Worm (Caenorhabditis elegans) whole organism, mixed stage, embryonic: ENCODE data around the gene kin-24.
A peak's percentile ranks its signal among the peaks of the same experiment; 100 is the strongest.

Experiments used
- M03D4.4 ChIP-seq: sonication (generic microtip); optimal IDR thresholded peaks from 2 replicates; lab custom pipeline; 2017; ENCODE audit warnings: mild to moderate bottlenecking, missing genetic modification characterization, missing compliant biosample characterization
- bed-3 ChIP-seq: fragments of 200-800 bp; sonication (Bioruptor generic); optimal IDR thresholded peaks from 3 replicates; lab custom pipeline; 2018; ENCODE audit warnings: mild to moderate bottlenecking, missing genetic modification characterization, moderate library complexity, missing compliant biosample characterization
- ces-1 ChIP-seq: fragments of 150-350 bp; optimal IDR thresholded peaks from 2 replicates; lab custom pipeline; 2014; ENCODE audit warnings: missing biosample characterization, missing genetic modification reagents, missing genetic modification characterization
- cnd-1 ChIP-seq: fragments of 200-800 bp; sonication (Bioruptor generic); optimal IDR thresholded peaks from 2 replicates; lab custom pipeline; 2018; ENCODE audit warnings: mild to moderate bottlenecking, missing genetic modification characterization, missing compliant biosample characterization
- elt-1 ChIP-seq: sonication (generic microtip); optimal IDR thresholded peaks from 2 replicates; lab custom pipeline; 2017; ENCODE audit warnings: missing genetic modification characterization, mild to moderate bottlenecking, missing compliant biosample characterization, antibody characterized with exemption, moderate library complexity, borderline replicate concordance; ENCODE audit not compliant: insufficient read depth
- elt-3 ChIP-seq: fragments of 150-350 bp; optimal IDR thresholded peaks from 2 replicates; lab custom pipeline; 2014; ENCODE audit warnings: missing biosample characterization, missing genetic modification characterization
- flh-1 ChIP-seq: fragments of 200-800 bp; sonication (Bioruptor generic); optimal IDR thresholded peaks from 2 replicates; lab custom pipeline; 2018; ENCODE audit warnings: mild to moderate bottlenecking, missing genetic modification characterization, moderate library complexity, missing compliant biosample characterization
- ham-2 ChIP-seq: fragments of 200-800 bp; sonication (Bioruptor generic); optimal IDR thresholded peaks from 2 replicates; lab custom pipeline; 2018; ENCODE audit warnings: mild to moderate bottlenecking, missing genetic modification characterization, missing compliant biosample characterization
- hlh-1 ChIP-seq: fragments of 150-350 bp; optimal IDR thresholded peaks from 2 replicates; lab custom pipeline; 2014; ENCODE audit warnings: missing biosample characterization, missing genetic modification reagents, missing genetic modification characterization
- lin-13 ChIP-seq: fragments of 150-350 bp; optimal IDR thresholded peaks from 2 replicates; lab custom pipeline; 2014; ENCODE audit warnings: missing biosample characterization, missing genetic modification characterization
- lin-32 ChIP-seq: fragments of 200-800 bp; sonication (Bioruptor generic); optimal IDR thresholded peaks from 2 replicates; lab custom pipeline; 2018; ENCODE audit warnings: mild to moderate bottlenecking, missing genetic modification characterization, missing compliant biosample characterization
- lsy-2 ChIP-seq: fragments of 150-350 bp; optimal IDR thresholded peaks from 2 replicates; lab custom pipeline; 2014; ENCODE audit warnings: missing biosample characterization, missing genetic modification characterization
- mab-5 ChIP-seq: fragments of 150-350 bp; optimal IDR thresholded peaks from 2 replicates; lab custom pipeline; 2014; ENCODE audit warnings: missing biosample characterization, missing genetic modification characterization
- mep-1 ChIP-seq: fragments of 150-350 bp; optimal IDR thresholded peaks from 2 replicates; lab custom pipeline; 2017; ENCODE audit warnings: missing biosample characterization, missing genetic modification reagents, missing genetic modification characterization, inconsistent platforms
- mls-2 ChIP-seq: sonication (generic microtip); optimal IDR thresholded peaks from 2 replicates; lab custom pipeline; 2016; ENCODE audit warnings: mild to moderate bottlenecking, missing genetic modification characterization, moderate library complexity, missing compliant biosample characterization
- nhr-12 ChIP-seq: fragments of 150-350 bp; optimal IDR thresholded peaks from 2 replicates; lab custom pipeline; 2014; ENCODE audit warnings: missing biosample characterization, missing genetic modification characterization
- nhr-2 ChIP-seq: fragments of 150-350 bp; optimal IDR thresholded peaks from 2 replicates; lab custom pipeline; 2014; ENCODE audit warnings: missing biosample characterization, missing genetic modification characterization
- nhr-237 ChIP-seq: fragments of 150-350 bp; optimal IDR thresholded peaks from 2 replicates; lab custom pipeline; 2014; ENCODE audit warnings: missing biosample characterization, missing genetic modification characterization
- nhr-28 ChIP-seq: fragments of 150-350 bp; optimal IDR thresholded peaks from 2 replicates; lab custom pipeline; 2014; ENCODE audit warnings: missing biosample characterization, missing genetic modification characterization
- nhr-76 ChIP-seq: sonication (generic microtip); optimal IDR thresholded peaks from 2 replicates; lab custom pipeline; 2017; ENCODE audit warnings: missing biosample characterization, missing genetic modification characterization
- pha-4 ChIP-seq: fragments of 150-350 bp; optimal IDR thresholded peaks from 2 replicates; lab custom pipeline; 2018; ENCODE audit warnings: missing biosample characterization, missing genetic modification reagents, missing genetic modification characterization
- sem-2 ChIP-seq: fragments of 200-800 bp; sonication (Bioruptor generic); optimal IDR thresholded peaks from 2 replicates; lab custom pipeline; 2018; ENCODE audit warnings: mild to moderate bottlenecking, missing genetic modification characterization, missing compliant biosample characterization
- snpc-4 ChIP-seq: fragments of 150-350 bp; optimal IDR thresholded peaks from 2 replicates; lab custom pipeline; 2014; ENCODE audit warnings: missing biosample characterization, missing genetic modification characterization
- sptf-1 ChIP-seq: sonication (generic microtip); optimal IDR thresholded peaks from 2 replicates; lab custom pipeline; 2017; ENCODE audit warnings: mild to moderate bottlenecking, missing genetic modification characterization, moderate library complexity, missing compliant biosample characterization
- tbx-8 ChIP-seq: fragments of 200-800 bp; sonication (Bioruptor generic); optimal IDR thresholded peaks from 2 replicates; lab custom pipeline; 2018; ENCODE audit warnings: mild to moderate bottlenecking, missing genetic modification characterization, moderate library complexity, missing compliant biosample characterization
- unc-120 ChIP-seq: sonication (generic microtip); optimal IDR thresholded peaks from 2 replicates; lab custom pipeline; 2017; ENCODE audit warnings: missing genetic modification characterization, missing compliant biosample characterization; ENCODE audit not compliant: poor library complexity, severe bottlenecking
- unc-39 ChIP-seq: fragments of 150-350 bp; optimal IDR thresholded peaks from 2 replicates; lab custom pipeline; 2014; ENCODE audit warnings: missing biosample characterization, missing genetic modification characterization
- unc-62 ChIP-seq: fragments of 150-350 bp; optimal IDR thresholded peaks from 2 replicates; lab custom pipeline; 2014; ENCODE audit warnings: missing biosample characterization, missing genetic modification reagents, missing genetic modification characterization
- zip-8 ChIP-seq: fragments of 150-350 bp; optimal IDR thresholded peaks from 2 replicates; lab custom pipeline; 2014; ENCODE audit warnings: missing biosample characterization, missing genetic modification characterization
- ztf-11 ChIP-seq: fragments of 150-350 bp; optimal IDR thresholded peaks from 2 replicates; lab custom pipeline; 2014; ENCODE audit warnings: missing biosample characterization, missing genetic modification characterization

Gene kin-24

ce11 chrIV:9854952-9855351, 14.1 kb upstream of the kin-24 start:
- TF ChIP-seq ham-2 (GFP tag; lab: Kevin White, UChicago) (no peak), snpc-4 (tag; lab: Kevin White, UChicago) (no peak), mls-2 (tag; lab: Kevin White, UChicago) (no peak), nhr-28 (no peak), bed-3 (GFP tag; lab: Kevin White, UChicago) (no peak), mab-5 (tag; lab: Kevin White, UChicago) (no peak)

DNA sequence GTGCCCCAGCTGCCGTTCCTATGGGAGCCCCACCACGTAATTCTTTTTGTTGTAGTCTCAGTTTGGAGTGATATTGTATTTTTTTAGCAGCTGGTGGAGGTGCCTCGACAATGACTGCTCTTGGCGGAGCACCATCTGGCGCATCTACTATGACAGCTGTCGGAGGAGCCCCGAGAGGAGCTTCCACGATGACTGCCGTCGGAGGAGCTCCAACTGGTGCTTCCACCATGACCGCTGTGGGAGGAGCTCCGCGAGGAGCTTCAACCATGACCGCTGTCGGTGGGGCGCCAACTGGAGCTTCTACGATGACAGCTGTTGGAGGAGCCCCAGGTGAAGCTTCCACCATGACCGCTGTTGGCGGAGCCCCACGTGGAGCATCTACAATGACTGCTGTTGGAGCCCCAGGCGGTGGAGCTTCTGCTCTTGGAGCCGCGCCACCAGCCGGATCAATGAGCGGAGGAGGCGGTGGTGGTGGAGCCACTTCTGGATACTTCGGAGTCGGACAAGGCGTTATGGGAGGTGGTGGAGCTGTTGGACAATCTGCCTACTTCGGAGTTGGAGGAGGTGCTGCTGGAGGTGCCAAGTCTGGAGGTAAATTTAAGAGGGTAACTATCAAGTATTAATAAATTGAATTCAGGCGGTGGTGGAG, 12.1 kb upstream of the kin-24 start:
- TF ChIP-seq snpc-4 (tag; lab: Kevin White, UChicago), result no peak
- TF ChIP-seq elt-3, result no peak
- TF ChIP-seq lin-32 (GFP tag; lab: Kevin White, UChicago), result peak; percentile 62
- TF ChIP-seq unc-62, result no peak
- no peak for TF ChIP-seq unc-39 (tag; lab: Kevin White, UChicago)

DNA sequence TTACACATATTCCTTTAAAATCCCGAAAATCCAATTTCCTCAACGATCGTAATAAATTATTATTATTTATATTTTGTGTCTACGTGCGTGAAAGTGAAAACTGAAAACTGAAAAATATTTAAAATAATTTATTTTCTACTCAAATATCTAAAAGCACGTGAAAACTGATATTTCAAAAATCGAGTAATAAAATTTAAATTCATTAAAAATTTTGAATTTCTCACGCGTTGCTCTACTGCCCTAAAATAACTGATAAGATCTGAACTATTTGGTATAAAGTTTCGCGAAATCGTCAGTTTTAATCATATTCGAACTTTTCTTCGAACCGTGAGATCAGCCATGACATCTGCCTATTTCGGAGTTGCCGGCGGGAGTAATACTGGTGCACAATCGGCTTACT, 11.4 kb upstream of the kin-24 start, which contains the start of gene ssq-1:
ssq-1 (plus strand) TSS at position 301 of the 400 bp plus-strand sequence.
- TF ChIP-seq zip-8, result no peak
- no peak for TF ChIP-seq M03D4.4 (tag; lab: Kevin White, UChicago)
- no peak for TF ChIP-seq mab-5 (tag; lab: Kevin White, UChicago)
- TF ChIP-seq tbx-8 (GFP tag; lab: Kevin White, UChicago), result no peak
- TF ChIP-seq bed-3 (GFP tag; lab: Kevin White, UChicago), result no peak
- TF ChIP-seq ces-1, result no peak
- TF ChIP-seq nhr-12 (tag; lab: Kevin White, UChicago), result no peak

DNA sequence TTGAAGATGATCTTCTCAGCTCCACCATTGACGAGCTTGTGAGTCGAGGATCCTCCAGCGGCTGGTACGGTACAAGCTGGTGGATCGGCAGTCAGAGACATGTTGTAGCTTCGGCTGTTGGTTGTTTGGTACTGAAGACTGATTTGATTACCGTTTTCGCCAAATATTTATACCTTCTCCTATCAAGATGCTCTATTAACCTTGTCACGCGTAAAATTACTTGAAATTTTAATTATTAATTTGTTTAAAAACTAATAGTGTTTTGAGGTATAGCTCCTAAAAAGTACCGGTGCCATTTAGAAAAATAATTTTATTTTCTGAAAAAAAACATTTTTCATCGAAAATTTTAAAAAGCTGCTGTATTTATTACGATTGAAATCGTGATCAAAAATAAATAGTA, 10.0 kb upstream of the kin-24 start, which contains the start of gene ssp-10:
ssp-10 (minus strand) TSS at position 101 of the 400 bp plus-strand sequence.
- TF ChIP-seq nhr-237, result no peak

DNA sequence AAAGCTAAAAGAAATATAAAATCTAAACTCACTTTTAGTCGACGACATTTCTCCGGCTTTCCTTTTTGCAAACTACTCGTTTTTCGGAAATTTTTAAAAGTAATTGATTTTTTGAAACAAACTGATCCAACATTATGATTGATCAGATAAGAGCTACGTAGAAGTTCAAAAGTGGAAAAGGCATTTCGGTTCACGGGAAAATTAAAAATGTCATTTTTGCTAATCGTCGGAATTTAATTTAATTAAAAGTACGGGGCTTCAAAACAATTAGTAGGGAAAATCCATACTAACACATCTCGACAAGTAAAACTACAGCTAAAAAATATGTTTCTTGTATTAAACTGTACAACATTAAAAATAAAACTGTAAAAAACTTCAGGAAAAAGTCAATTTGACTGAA, 8.7 kb upstream of the kin-24 start, which contains the start of gene K07F5.8:
K07F5.8 (minus strand) TSS at position 101 of the 400 bp plus-strand sequence.
- no peak for TF ChIP-seq mab-5 (tag; lab: Kevin White, UChicago)
- no peak for TF ChIP-seq elt-1
- no peak for TF ChIP-seq unc-39 (tag; lab: Kevin White, UChicago)
- no peak for TF ChIP-seq lin-32 (GFP tag; lab: Kevin White, UChicago)
- TF ChIP-seq sptf-1 (tag; lab: Kevin White, UChicago), result no peak
- no peak for TF ChIP-seq nhr-237
- TF ChIP-seq elt-3, result no peak
- no peak for TF ChIP-seq nhr-28
- TF ChIP-seq pha-4, result no peak
- no peak for TF ChIP-seq flh-1 (GFP tag; lab: Kevin White, UChicago)
- TF ChIP-seq nhr-2, result no peak
- TF ChIP-seq snpc-4 (tag; lab: Kevin White, UChicago), result no peak
- no peak for TF ChIP-seq cnd-1 (tag; lab: Kevin White, UChicago)
- TF ChIP-seq lsy-2 (tag; lab: Kevin White, UChicago), result no peak
- no peak for TF ChIP-seq ztf-11 (tag; lab: Kevin White, UChicago)
- TF ChIP-seq, all 35 proteins: peak for 0

DNA sequence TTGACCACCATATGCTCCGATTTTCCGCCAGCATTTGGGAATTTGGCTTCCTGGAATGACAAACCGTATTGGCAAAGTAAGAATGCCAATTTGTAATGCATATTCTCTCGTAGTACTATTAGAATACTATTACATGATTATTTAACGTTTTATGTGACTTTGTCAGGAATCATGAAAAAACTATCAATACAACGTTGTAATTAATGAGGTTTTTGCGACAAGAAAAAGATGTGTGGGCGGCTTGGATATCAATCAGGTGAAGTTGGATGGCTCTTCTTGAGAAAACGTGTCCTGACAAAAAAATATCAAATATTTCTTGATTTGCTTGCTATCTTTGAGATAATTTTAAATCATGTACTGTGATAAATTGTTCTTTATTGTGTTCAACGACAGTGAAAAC, 7.2 kb upstream of the kin-24 start, which contains the start of gene K07F5.7:
K07F5.7 (minus strand) TSS at position 101 of the 400 bp plus-strand sequence.
- TF ChIP-seq hlh-1, result no peak
- TF ChIP-seq nhr-12 (tag; lab: Kevin White, UChicago), result no peak
- TF ChIP-seq unc-62, result no peak
- TF ChIP-seq nhr-2, result no peak
- no peak for TF ChIP-seq nhr-237
- no peak for TF ChIP-seq sptf-1 (tag; lab: Kevin White, UChicago)
- no peak for TF ChIP-seq elt-3

DNA sequence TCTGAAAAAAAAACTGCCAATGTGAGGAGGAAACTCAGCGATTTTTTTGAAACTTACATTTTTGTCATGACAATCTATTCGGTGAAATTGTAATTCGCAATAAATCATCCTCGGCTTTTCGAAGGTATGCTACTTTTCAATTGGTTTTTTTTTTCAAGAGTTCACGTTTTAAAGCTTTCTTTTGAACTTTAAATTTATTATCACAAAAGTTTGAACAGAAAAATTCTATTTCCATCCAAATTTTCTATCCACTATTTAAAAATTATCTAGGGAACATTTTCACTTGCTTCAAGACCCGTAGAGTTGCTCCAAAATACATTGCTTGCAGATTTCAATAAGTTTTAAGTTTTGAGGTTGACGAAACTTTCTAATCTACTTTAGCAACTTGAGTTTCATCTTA, 5.7 kb upstream of the kin-24 start, which contains the start of gene K07F5.6:
K07F5.6 (minus strand) TSS at position 101 of the 400 bp plus-strand sequence.
- no peak for TF ChIP-seq unc-120 (tag; lab: Kevin White, UChicago)
- no peak for TF ChIP-seq mep-1 (tag; lab: Kevin White, UChicago)
- TF ChIP-seq unc-39 (tag; lab: Kevin White, UChicago), result no peak
- TF ChIP-seq sem-2 (GFP tag; lab: Kevin White, UChicago), result no peak
- TF ChIP-seq sptf-1 (tag; lab: Kevin White, UChicago), result no peak
- TF ChIP-seq lin-13 (tag; lab: Kevin White, UChicago), result no peak
- no peak for TF ChIP-seq zip-8
- no peak for TF ChIP-seq nhr-28
- no peak for TF ChIP-seq nhr-237
- TF ChIP-seq lin-32 (GFP tag; lab: Kevin White, UChicago), result no peak
- TF ChIP-seq nhr-76, result no peak
- TF ChIP-seq ham-2 (GFP tag; lab: Kevin White, UChicago), result no peak
- no peak for TF ChIP-seq nhr-12 (tag; lab: Kevin White, UChicago)
- TF ChIP-seq M03D4.4 (tag; lab: Kevin White, UChicago), result no peak
- TF ChIP-seq lsy-2 (tag; lab: Kevin White, UChicago), result no peak
- no peak for TF ChIP-seq snpc-4 (tag; lab: Kevin White, UChicago)
- no peak for TF ChIP-seq elt-1
- TF ChIP-seq unc-62, result no peak
